Worm (Caenorhabditis elegans) whole organism, L2 larva: Measurements from ENCODE around the gene sym-1.

ENCODE experiments used
- aly-2 ChIP-seq: fragments of 150-350 bp; optimal IDR thresholded peaks from 2 replicates; lab custom pipeline; 2014; ENCODE audit warnings: missing biosample characterization, missing genetic modification characterization
- lin-39 ChIP-seq: fragments of 150-350 bp; optimal IDR thresholded peaks from 2 replicates; lab custom pipeline; 2014; ENCODE audit warnings: missing biosample characterization, missing genetic modification reagents, missing genetic modification characterization
- nhr-11 ChIP-seq: fragments of 150-350 bp; optimal IDR thresholded peaks from 2 replicates; lab custom pipeline; 2014; ENCODE audit warnings: missing biosample characterization, missing genetic modification characterization
- nhr-237 ChIP-seq: fragments of 150-350 bp; optimal IDR thresholded peaks from 2 replicates; lab custom pipeline; 2014; ENCODE audit warnings: missing biosample characterization, missing genetic modification characterization

- no peak for TF ChIP-seq aly-2 (tag; lab: Kevin White, UChicago)
- no peak for TF ChIP-seq nhr-11 (tag; lab: Kevin White, UChicago)
- no peak for TF ChIP-seq lin-39
- no peak for TF ChIP-seq nhr-237 (tag; lab: Kevin White, UChicago)
Observed at ce11 chrX:14581429-14581828, at the start of gene sym-1.
